Fruit fly (Drosophila melanogaster): ENCODE measurements around the gene Psf1.

DNA sequence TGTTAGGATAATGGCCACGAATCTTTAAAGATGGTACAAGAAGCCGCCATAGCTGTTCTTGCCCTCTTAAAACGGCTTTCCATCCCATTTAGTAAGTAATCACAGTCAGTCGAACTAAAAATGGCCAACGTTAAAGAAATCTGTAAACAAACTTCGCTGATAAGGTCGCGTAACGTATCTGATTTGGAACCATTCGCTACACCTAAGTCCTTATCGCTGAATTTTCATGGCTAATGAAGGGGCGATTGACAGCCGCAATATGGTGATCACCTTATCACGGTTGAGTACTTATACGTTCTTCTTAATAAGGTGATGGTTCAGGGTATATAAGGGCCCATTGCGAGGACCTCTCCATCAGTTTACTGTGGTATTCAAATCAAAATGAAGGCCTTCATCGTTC lies 34.9 kb downstream of the Psf1 start, which contains the start of gene LysE:
- TF ChIP-seq CG10348 (GFP tag; IDR thresholded peaks at IDR 0.05) (no peak), Snoo (tag; optimal IDR thresholded peaks at IDR 0.05) (no peak), EcR (GFP tag; optimal IDR thresholded peaks at IDR 0.05) (no peak), rn (GFP tag; IDR thresholded peaks at IDR 0.05) (no peak), CG13204 (GFP tag; optimal IDR thresholded peaks at IDR 0.05) (no peak), CG15710 (tag; optimal IDR thresholded peaks at IDR 0.05) (no peak), Ets98B (GFP tag; IDR thresholded peaks at IDR 0.05) (no peak), CG12605 (GFP tag; IDR thresholded peaks at IDR 0.05) (no peak)
